Fruit fly (Drosophila melanogaster) whole organism: ENCODE data around the gene CG11262.

Experiments
- CG8478 ChIP-seq: fragments of >200 bp; optimal IDR thresholded peaks from 2 replicates; lab custom pipeline; 2018; ENCODE audit warnings: inconsistent platforms
- Dll ChIP-seq: fragments of >200 bp; optimal IDR thresholded peaks from 2 replicates; lab custom pipeline; 2017
- EcR ChIP-seq, 2 experiments: fragments of >200 bp; optimal IDR thresholded peaks; 2 replicates each; lab custom pipeline; 2017; ENCODE audit warnings: missing biosample characterization in 2 of 2, missing genetic modification characterization in 2 of 2, missing genetic modification reagents in 2 of 2
- pan ChIP-seq: fragments of >200 bp; optimal IDR thresholded peaks from 2 replicates; lab custom pipeline; 2017
- psq ChIP-seq: fragments of >200 bp; optimal IDR thresholded peaks from 2 replicates; lab custom pipeline; 2017
- usp ChIP-seq: fragments of >200 bp; optimal IDR thresholded peaks from 2 replicates; lab custom pipeline; 2017; ENCODE audit warnings: missing biosample characterization, missing genetic modification characterization, mixed read lengths

The CG11262 gene

dm6 chr3L:13032085-13032914, 37.4 kb downstream of the CG11262 start:
- no peak for TF ChIP-seq Dll
- TF ChIP-seq EcR (GFP tag; optimal IDR thresholded peaks at IDR 0.05; lab: Kevin White, UChicago): no peak
- no peak for TF ChIP-seq usp (GFP tag; lab: Kevin White, UChicago)
- no peak for TF ChIP-seq psq (lab: Kevin White, UChicago)
- no peak for TF ChIP-seq CG8478
- TF ChIP-seq pan: no peak

- TF ChIP-seq psq (lab: Kevin White, UChicago): no peak
- no peak for TF ChIP-seq Dll
- TF ChIP-seq EcR (GFP tag; optimal IDR thresholded peaks at IDR 0.05; lab: Kevin White, UChicago): no peak
- no peak for TF ChIP-seq usp (GFP tag; lab: Kevin White, UChicago)
Observed at dm6 chr3L:13032915-13033282, 38.0 kb downstream of the CG11262 start.

- no peak for TF ChIP-seq psq (lab: Kevin White, UChicago)
- no peak for TF ChIP-seq usp (GFP tag; lab: Kevin White, UChicago)
- TF ChIP-seq EcR (GFP tag; optimal IDR thresholded peaks at IDR 0.05; lab: Kevin White, UChicago): no peak
- no peak for TF ChIP-seq CG8478
- TF ChIP-seq pan: no peak
- TF ChIP-seq Dll: no peak
Observed at dm6 chr3L:13033361-13033760, 38.4 kb downstream of the CG11262 start.

dm6 chr3L:13036706-13037457, 41.9 kb downstream of the CG11262 start, which contains the start of gene Srrm1:
TSS of gene Srrm1 (plus strand) at chr3L:13036821.
- TF ChIP-seq usp (GFP tag; lab: Kevin White, UChicago) (no peak), CG8478 (no peak), EcR (GFP tag; optimal IDR thresholded peaks at IDR 0.05; lab: Kevin White, UChicago) (no peak), pan (no peak), psq (lab: Kevin White, UChicago) (no peak), Dll (no peak)

- TF ChIP-seq psq (lab: Kevin White, UChicago) (no peak), CG8478 (no peak), Dll (no peak), pan (no peak), usp (GFP tag; lab: Kevin White, UChicago) (no peak), EcR (GFP tag; optimal IDR thresholded peaks at IDR 0.05; lab: Kevin White, UChicago) (no peak)
Observed at dm6 chr3L:13040849-13041248, 45.9 kb downstream of the CG11262 start.

dm6 chr3L:13041292-13042067, 46.5 kb downstream of the CG11262 start, which contains the start of gene RpS4:
TSS of gene RpS4 (plus strand) at chr3L:13041756.
- no peak for TF ChIP-seq CG8478
- TF ChIP-seq usp (GFP tag; lab: Kevin White, UChicago): no peak
- TF ChIP-seq pan: no peak
- no peak for TF ChIP-seq psq (lab: Kevin White, UChicago)
- TF ChIP-seq Dll: no peak
- no peak for TF ChIP-seq EcR (GFP tag; optimal IDR thresholded peaks at IDR 0.05; lab: Kevin White, UChicago)

- no peak for TF ChIP-seq psq (lab: Kevin White, UChicago)
- TF ChIP-seq CG8478: no peak
- TF ChIP-seq Dll: no peak
- no peak for TF ChIP-seq usp (GFP tag; lab: Kevin White, UChicago)
- no peak for TF ChIP-seq EcR (GFP tag; optimal IDR thresholded peaks at IDR 0.05; lab: Kevin White, UChicago)
- TF ChIP-seq pan: no peak
Observed at dm6 chr3L:13044335-13044814, 49.4 kb downstream of the CG11262 start, which contains the start of gene Syx13. TSS of gene Syx13 (plus strand) at chr3L:13044434.

dm6 chr3L:13046758-13047157, 51.8 kb downstream of the CG11262 start, which contains the start of gene CG11279:
TSS of gene CG11279 (plus strand) at chr3L:13046977.
- TF ChIP-seq psq (lab: Kevin White, UChicago) (no peak), Dll (no peak), CG8478 (no peak), pan (no peak), usp (GFP tag; lab: Kevin White, UChicago) (no peak), EcR (GFP tag; optimal IDR thresholded peaks at IDR 0.05; lab: Kevin White, UChicago) (no peak)
